Fruit fly (Drosophila melanogaster): ENCODE measurements around the gene CG10077.

CG10077 gene

DNA sequence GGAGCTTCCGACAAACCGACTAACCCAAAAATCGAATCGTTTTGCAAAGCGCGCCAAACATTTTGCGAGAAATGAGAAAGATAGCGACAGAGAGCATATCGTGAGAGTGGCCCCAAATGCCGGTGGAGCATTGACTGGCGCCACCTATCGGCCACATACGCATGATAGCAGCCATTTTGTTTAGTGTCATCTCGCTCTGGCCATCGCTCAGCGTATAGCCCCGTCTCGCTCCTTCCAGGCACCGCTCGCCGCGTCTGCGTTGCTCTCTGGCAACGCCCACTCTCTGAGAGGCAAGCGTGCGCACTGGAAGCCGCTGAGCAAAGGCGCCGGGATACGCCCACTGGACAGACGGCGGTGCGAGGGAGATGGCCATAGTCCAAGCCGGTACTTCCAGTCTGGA is 51.7 kb downstream of the CG10077 start (continued):
- TF ChIP-seq psq (GFP tag; optimal IDR thresholded peaks at IDR 0.05) (no peak), D19B (GFP tag; optimal IDR thresholded peaks at IDR 0.05) (no peak), H15 (GFP tag; IDR thresholded peaks at IDR 0.05) (peak; percentile 40; the same call in 1 of the 3 replicates), CG9609 (GFP tag; optimal IDR thresholded peaks at IDR 0.05) (peak; percentile 30), vvl (GFP tag; IDR thresholded peaks at IDR 0.05) (peak; percentile 81), CG17829 (tag; optimal IDR thresholded peaks at IDR 0.05) (peak; percentile 60), CG13775 (GFP tag; optimal IDR thresholded peaks at IDR 0.05) (no peak), E2f1 (GFP tag; IDR thresholded peaks at IDR 0.05) (peak; percentile 22; the same call in 1 of the 2 replicates), Scr (GFP tag; IDR thresholded peaks at IDR 0.05; ENCODE audit: partially characterized antibody) (peak; percentile 53), br (optimal IDR thresholded peaks at IDR 0.05) (no peak), HLH4C (GFP tag; IDR thresholded peaks at IDR 0.05; ENCODE audit: partially characterized antibody) (0 out of 3 replicates have a peak, but pooled peaks have one; percentile 54), inv (GFP tag; IDR thresholded peaks at IDR 0.05; ENCODE audit: partially characterized antibody) (peak; percentile 26; the same call in 1 of the 2 replicates), bsh (GFP tag; optimal IDR thresholded peaks at IDR 0.05) (no peak), Xbp1 (GFP tag; optimal IDR thresholded peaks at IDR 0.05) (no peak), CG10321 (GFP tag; IDR thresholded peaks at IDR 0.05) (peak; percentile 97), sd (tag; optimal IDR thresholded peaks at IDR 0.05) (peak; percentile 63), CG42726 (GFP tag; IDR thresholded peaks at IDR 0.05; ENCODE audit: partially characterized antibody) (peak; percentile 69), wdn (GFP tag; IDR thresholded peaks at IDR 0.05) (peak; percentile 43; the same call in 1 of the 2 replicates), CG11560 (tag; IDR thresholded peaks at IDR 0.05) (no peak), slp2 (GFP tag; optimal IDR thresholded peaks at IDR 0.05) (no peak), CG12769 (tag; optimal IDR thresholded peaks at IDR 0.05) (peak; percentile 28), lov (optimal IDR thresholded peaks at IDR 0.05) (no peak), lov (GFP tag; IDR thresholded peaks at IDR 0.05) (0 out of 3 replicates have a peak, but pooled peaks have one; percentile 75), Med (GFP tag) (peak; percentile 93), repo (GFP tag; optimal IDR thresholded peaks at IDR 0.05) (no peak), onecut (GFP tag; IDR thresholded peaks at IDR 0.05) (no peak), CG14050 (GFP tag; IDR thresholded peaks at IDR 0.05) (no peak), Hmx (GFP tag; optimal IDR thresholded peaks at IDR 0.05) (no peak), GATAe (GFP tag; conservative IDR thresholded peaks at IDR 0.05) (peak; percentile 71), Ets97D (GFP tag; optimal IDR thresholded peaks at IDR 0.05) (no peak), nerfin-2 (GFP tag; IDR thresholded peaks at IDR 0.05; ENCODE audit: partially characterized antibody) (no peak), Atf3 (GFP tag; optimal IDR thresholded peaks at IDR 0.05) (no peak), ap (GFP tag; IDR thresholded peaks at IDR 0.05) (no peak; the same call in 1 of the 2 replicates), chinmo (GFP tag; IDR thresholded peaks at IDR 0.05; ENCODE audit: partially characterized antibody) (peak; percentile 90), twi (tag; optimal IDR thresholded peaks at IDR 0.05) (peak; percentile 46), CG11456 (GFP tag; IDR thresholded peaks at IDR 0.05) (peak; percentile 78; the same call in 2 of the 3 replicates), CG10979 (tag; optimal IDR thresholded peaks at IDR 0.05) (no peak), Oaz (GFP tag; IDR thresholded peaks at IDR 0.05) (peak; percentile 49; the same call in 1 of the 2 replicates), Elba2 (GFP tag; optimal IDR thresholded peaks at IDR 0.05) (no peak), yki (optimal IDR thresholded peaks at IDR 0.05) (peak; percentile 64), Lim3 (GFP tag; IDR thresholded peaks at IDR 0.05) (no peak), CkIIα-i1 (GFP tag; IDR thresholded peaks at IDR 0.05) (no peak), CG17328 (GFP tag; IDR thresholded peaks at IDR 0.05) (no peak), mirr (GFP tag; optimal IDR thresholded peaks at IDR 0.05) (peak; percentile 54), CG6791 (GFP tag; IDR thresholded peaks at IDR 0.05; ENCODE audit: partially characterized antibody) (peak; percentile 55; the same call in 1 of the 3 replicates), crp (GFP tag; optimal IDR thresholded peaks at IDR 0.05) (no peak), slbo (GFP tag; IDR thresholded peaks at IDR 0.05) (peak; percentile 63), schlank (tag; optimal IDR thresholded peaks at IDR 0.05) (no peak), tx (GFP tag; optimal IDR thresholded peaks at IDR 0.05) (no peak), Bteb2 (GFP tag; optimal IDR thresholded peaks at IDR 0.05) (no peak), CG30431 (GFP tag; optimal IDR thresholded peaks at IDR 0.05) (no peak), CG13424 (tag; optimal IDR thresholded peaks at IDR 0.05) (no peak)

All from whole organism, embryonic.